Worm (Caenorhabditis elegans) whole organism, midembryonic: ENCODE data around the gene T24D5.4.

ENCODE experiments used
- T22C8.4 ChIP-seq: fragments of 200-800 bp; sonication (Bioruptor generic); IDR thresholded peaks from 2 replicates; pipeline ENCODE4 v1.3.6; 2022; ENCODE audit warnings: missing genetic modification characterization, missing compliant biosample characterization
- flt-1 ChIP-seq: fragments of 200-800 bp; sonication (Bioruptor generic); IDR thresholded peaks from 2 replicates; pipeline ENCODE4 v1.3.6; 2022; ENCODE audit warnings: missing genetic modification characterization, missing compliant biosample characterization
- klf-2 ChIP-seq: fragments of 200-800 bp; sonication (Bioruptor generic); conservative IDR thresholded peaks from 2 replicates; pipeline ENCODE4 v1.3.6; 2022; ENCODE audit warnings: missing genetic modification reagents, missing genetic modification characterization, missing compliant biosample characterization
- med-1 ChIP-seq: sonication (generic microtip); optimal IDR thresholded peaks from 2 replicates; lab custom pipeline; 2017; ENCODE audit warnings: missing genetic modification characterization, mild to moderate bottlenecking, missing compliant biosample characterization, antibody characterized with exemption, missing genetic modification reagents; ENCODE audit not compliant: insufficient read depth
- ztf-29 ChIP-seq: fragments of 200-800 bp; sonication (Bioruptor generic); IDR thresholded peaks from 2 replicates; pipeline ENCODE4 v1.3.6; 2022; ENCODE audit warnings: missing genetic modification reagents, missing genetic modification characterization, missing compliant biosample characterization

DNA sequence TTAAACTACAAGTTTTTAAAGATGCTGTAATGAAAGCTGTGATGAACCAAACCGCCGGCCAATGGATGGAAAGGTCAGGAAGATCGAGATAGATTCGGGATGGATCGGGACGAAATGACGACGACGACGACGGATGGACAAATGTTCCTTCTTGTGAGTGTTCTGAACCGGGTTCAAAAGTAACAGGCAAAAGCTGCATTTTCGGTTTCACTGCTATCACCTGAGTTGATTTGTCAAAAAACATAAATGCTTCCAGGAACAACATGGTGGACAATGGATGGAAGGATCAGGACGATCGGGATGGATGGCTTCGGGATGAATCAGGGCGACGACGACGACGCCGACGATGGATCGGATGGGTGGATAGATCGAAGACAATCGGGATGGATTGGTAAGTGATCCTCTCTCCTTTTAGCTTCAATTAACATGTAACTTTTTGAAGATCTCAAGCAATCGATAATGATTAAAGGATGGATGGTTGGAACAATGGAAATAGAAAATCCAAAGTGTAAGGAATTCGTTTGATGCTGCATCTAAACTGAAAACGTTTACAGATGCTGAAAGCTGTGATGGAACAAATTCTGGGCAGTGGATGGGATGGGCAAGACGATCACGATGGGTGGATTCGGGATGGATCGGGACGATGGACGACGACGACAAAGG lies 6.5 kb downstream of the T24D5.4 start, which contains the start of the genes T24D5.6 and R09A8.9:
- no peak for TF ChIP-seq med-1 (GFP tag; lab: Kevin White, UChicago)
- no peak for TF ChIP-seq ztf-29
- TF ChIP-seq T22C8.4 (GFP tag; lab: Robert Waterston, UW), result no peak
- TF ChIP-seq flt-1, result no peak
- no peak for TF ChIP-seq klf-2
